Worm (Caenorhabditis elegans) whole organism, L1 larva: ENCODE measurements around the gene prmt-6.

Experiments
- C16A3.4 ChIP-seq: fragments of 150-350 bp; optimal IDR thresholded peaks from 2 replicates; lab custom pipeline; 2014; ENCODE audit warnings: missing biosample characterization, missing genetic modification characterization
- F16B12.6 ChIP-seq: fragments of 150-350 bp; optimal IDR thresholded peaks from 2 replicates; lab custom pipeline; 2014; ENCODE audit warnings: missing biosample characterization, missing genetic modification characterization
- Y116A8C.19 ChIP-seq: sonication (generic microtip); optimal IDR thresholded peaks from 2 replicates; lab custom pipeline; 2016; ENCODE audit warnings: missing compliant biosample characterization, missing genetic modification characterization, borderline replicate concordance
- blmp-1 ChIP-seq: fragments of 150-350 bp; optimal IDR thresholded peaks from 2 replicates; lab custom pipeline; 2014; ENCODE audit warnings: missing biosample characterization, missing genetic modification characterization
- ceh-82 ChIP-seq, 3 experiments: fragments of 150-350 bp in 1 of 3; sonication (generic microtip) in 2 of 3; optimal IDR thresholded peaks; 2 replicates each; lab custom pipeline; 2014 to 2017; ENCODE audit warnings: missing biosample characterization in 3 of 3, missing genetic modification characterization in 3 of 3
- ceh-88 ChIP-seq: fragments of 200-800 bp; sonication (Bioruptor generic); IDR thresholded peaks from 2 replicates; pipeline ENCODE4 v1.3.6; 2022; ENCODE audit warnings: missing genetic modification characterization, missing compliant biosample characterization
- ces-1 ChIP-seq: fragments of 150-350 bp; optimal IDR thresholded peaks from 2 replicates; lab custom pipeline; 2014; ENCODE audit warnings: missing biosample characterization, missing genetic modification reagents, missing genetic modification characterization
- dpl-1 ChIP-seq, 3 experiments: fragments of 150-350 bp in 2 of 3; sonication (generic microtip) in 1 of 3; optimal IDR thresholded peaks; 2 replicates each; lab custom pipeline; 2014 to 2017; ENCODE audit warnings: missing biosample characterization in 3 of 3, missing genetic modification characterization in 3 of 3, missing genetic modification reagents in 3 of 3
- dsc-1 ChIP-seq: sonication (generic microtip); optimal IDR thresholded peaks from 2 replicates; lab custom pipeline; 2016; ENCODE audit warnings: mild to moderate bottlenecking, missing genetic modification characterization, missing compliant biosample characterization
- efl-1 ChIP-seq, 4 experiments: fragments of 150-350 bp; optimal IDR thresholded peaks in 3 of 4; peaks in 1 of 4; 1 replicate in 1 of 4; 2 replicates in 3 of 4; lab custom pipeline; 2014; ENCODE audit warnings: missing biosample characterization in 2 of 4, missing genetic modification characterization in 2 of 4, missing genetic modification reagents in 2 of 4
- efl-3 ChIP-seq: fragments of 200-800 bp; sonication (Bioruptor generic); optimal IDR thresholded peaks from 2 replicates; lab custom pipeline; 2018; ENCODE audit warnings: mild to moderate bottlenecking, missing genetic modification characterization, missing compliant biosample characterization
- egl-27 ChIP-seq, 2 experiments: fragments of 150-350 bp in 1 of 2; sonication (generic microtip); optimal IDR thresholded peaks; 3 replicates each; lab custom pipeline; 2017 to 2018; ENCODE audit warnings: missing biosample characterization in 2 of 2, missing genetic modification characterization in 2 of 2, missing genetic modification reagents in 2 of 2
- elt-2 ChIP-seq: sonication (generic microtip); optimal IDR thresholded peaks from 2 replicates; lab custom pipeline; 2016; ENCODE audit warnings: missing genetic modification characterization, mild to moderate bottlenecking, inconsistent platforms, missing compliant biosample characterization, missing genetic modification reagents
- ets-5 ChIP-seq: fragments of 200-800 bp; sonication (Bioruptor generic); IDR thresholded peaks from 2 replicates; pipeline ENCODE4 v1.3.6; 2022; ENCODE audit warnings: missing genetic modification characterization, missing compliant biosample characterization
- fkh-10 ChIP-seq: sonication (generic microtip); optimal IDR thresholded peaks from 2 replicates; lab custom pipeline; 2017; ENCODE audit warnings: missing biosample characterization, missing genetic modification reagents, missing genetic modification characterization
- fkh-4 ChIP-seq: sonication (generic microtip); optimal IDR thresholded peaks from 2 replicates; lab custom pipeline; 2016; ENCODE audit warnings: missing compliant biosample characterization, missing genetic modification characterization, borderline replicate concordance
- fos-1 ChIP-seq: fragments of 150-350 bp; optimal IDR thresholded peaks from 2 replicates; lab custom pipeline; 2014; ENCODE audit warnings: missing biosample characterization, missing genetic modification characterization
- hlh-17 ChIP-seq: fragments of 200-800 bp; sonication (Bioruptor generic); optimal IDR thresholded peaks from 2 replicates; lab custom pipeline; 2018; ENCODE audit warnings: missing genetic modification characterization, mild to moderate bottlenecking, missing compliant biosample characterization, moderate library complexity, borderline replicate concordance
- hpl-2 ChIP-seq: fragments of 150-350 bp; optimal IDR thresholded peaks from 2 replicates; lab custom pipeline; 2014; ENCODE audit warnings: missing biosample characterization, missing genetic modification reagents, missing genetic modification characterization
- irx-1 ChIP-seq: sonication (generic microtip); optimal IDR thresholded peaks from 2 replicates; lab custom pipeline; 2016; ENCODE audit warnings: missing genetic modification characterization, missing compliant biosample characterization
- lin-13 ChIP-seq: fragments of 150-350 bp; optimal IDR thresholded peaks from 2 replicates; lab custom pipeline; 2014; ENCODE audit warnings: missing biosample characterization, missing genetic modification reagents, missing genetic modification characterization
- lsy-2 ChIP-seq, 2 experiments: fragments of 150-350 bp; optimal IDR thresholded peaks; 2 replicates each; lab custom pipeline; 2014; ENCODE audit warnings: missing biosample characterization in 2 of 2, missing genetic modification characterization in 2 of 2
- mab-9 ChIP-seq: fragments of 200-800 bp; sonication (Bioruptor generic); IDR thresholded peaks from 2 replicates; pipeline ENCODE4 v1.3.6; 2022; ENCODE audit warnings: missing genetic modification reagents, missing genetic modification characterization, missing compliant biosample characterization
- nhr-11 ChIP-seq: fragments of 150-350 bp; optimal IDR thresholded peaks from 2 replicates; lab custom pipeline; 2014; ENCODE audit warnings: missing biosample characterization, missing genetic modification characterization
- nhr-20 ChIP-seq: sonication (generic microtip); optimal IDR thresholded peaks from 2 replicates; lab custom pipeline; 2016; ENCODE audit warnings: mild to moderate bottlenecking, missing genetic modification characterization, missing compliant biosample characterization
- nhr-28 ChIP-seq: fragments of 150-350 bp; optimal IDR thresholded peaks from 2 replicates; lab custom pipeline; 2014; ENCODE audit warnings: missing biosample characterization, missing genetic modification characterization
- snu-23 ChIP-seq: sonication (generic microtip); optimal IDR thresholded peaks from 2 replicates; lab custom pipeline; 2016; ENCODE audit warnings: missing genetic modification characterization, missing compliant biosample characterization
- sup-37 ChIP-seq: fragments of 200-800 bp; sonication (Bioruptor generic); optimal IDR thresholded peaks from 2 replicates; lab custom pipeline; 2018; ENCODE audit warnings: mild to moderate bottlenecking, missing genetic modification characterization, missing compliant biosample characterization
- swsn-7 ChIP-seq: sonication (generic microtip); optimal IDR thresholded peaks from 2 replicates; lab custom pipeline; 2016; ENCODE audit warnings: missing genetic modification characterization, missing compliant biosample characterization
- tbx-2 ChIP-seq: sonication (generic microtip); optimal IDR thresholded peaks from 2 replicates; lab custom pipeline; 2016; ENCODE audit warnings: missing genetic modification characterization, missing compliant biosample characterization
- unc-30 ChIP-seq: sonication (generic microtip); optimal IDR thresholded peaks from 2 replicates; lab custom pipeline; 2017; ENCODE audit warnings: missing biosample characterization, missing genetic modification characterization
- unc-86 ChIP-seq: sonication (generic microtip); optimal IDR thresholded peaks from 2 replicates; lab custom pipeline; 2016; ENCODE audit warnings: missing genetic modification characterization, missing compliant biosample characterization
- unc-98 ChIP-seq: fragments of 200-800 bp; sonication (Bioruptor generic); IDR thresholded peaks from 2 replicates; pipeline ENCODE4 v1.3.6; 2022; ENCODE audit warnings: missing genetic modification characterization, missing compliant biosample characterization
- vab-15 ChIP-seq: sonication (generic microtip); optimal IDR thresholded peaks from 2 replicates; lab custom pipeline; 2017; ENCODE audit warnings: missing genotype, mild to moderate bottlenecking, missing genetic modification characterization, missing compliant biosample characterization
- zip-4 ChIP-seq: fragments of 200-800 bp; sonication (Bioruptor generic); optimal IDR thresholded peaks from 2 replicates; lab custom pipeline; 2018; ENCODE audit warnings: mild to moderate bottlenecking, missing genetic modification characterization, moderate library complexity, missing compliant biosample characterization
- ztf-11 ChIP-seq, 2 experiments: sonication (generic microtip); optimal IDR thresholded peaks; 2 replicates each; lab custom pipeline; 2016 to 2017; ENCODE audit warnings: missing genetic modification characterization in 2 of 2, missing biosample characterization in 1 of 2, missing compliant biosample characterization in 1 of 2
- ztf-4 ChIP-seq: fragments of 150-350 bp; optimal IDR thresholded peaks from 2 replicates; lab custom pipeline; 2014; ENCODE audit warnings: missing biosample characterization, missing genetic modification characterization

prmt-6 gene

ce11 chrIV:2083734-2084133 is 47.0 kb upstream of the prmt-6 start, which contains the start of gene mca-2:
Gene mca-2 (plus strand): TSS chrIV:2084034.
- no peak for TF ChIP-seq efl-1 (optimal IDR thresholded peaks at IDR 0.05; lab: Kevin White, UChicago)
- no peak for TF ChIP-seq efl-1 (GFP tag; optimal IDR thresholded peaks at IDR 0.05 in 1 of 2; lab: Kevin White, UChicago)
- no peak for TF ChIP-seq ceh-88 (GFP tag; lab: Robert Waterston, UW)
- TF ChIP-seq fos-1, result no peak
- TF ChIP-seq ztf-11 (tag; optimal IDR thresholded peaks at IDR 0.05; lab: Kevin White, UChicago), result no peak
- no peak for TF ChIP-seq dpl-1 (GFP tag; optimal IDR thresholded peaks at IDR 0.05; lab: Kevin White, UChicago)
- TF ChIP-seq blmp-1, result no peak
- TF ChIP-seq unc-98 (GFP tag; lab: Robert Waterston, UW), result no peak
- TF ChIP-seq ces-1, result no peak
- TF ChIP-seq egl-27 (tag; optimal IDR thresholded peaks at IDR 0.05; lab: Kevin White, UChicago), result no peak

ce11 chrIV:2099771-2100170 is 31.0 kb upstream of the prmt-6 start, which contains the start of gene C23H5.11:
Gene C23H5.11 (minus strand): TSS chrIV:2099871.
- no peak for TF ChIP-seq snu-23 (GFP tag; lab: Kevin White, UChicago)
- TF ChIP-seq elt-2, result no peak
- TF ChIP-seq fkh-4 (tag; lab: Kevin White, UChicago), result no peak
- TF ChIP-seq dsc-1 (tag; lab: Kevin White, UChicago), result no peak
- TF ChIP-seq ets-5 (GFP tag; lab: Robert Waterston, UW), result no peak
- TF ChIP-seq efl-3 (GFP tag; lab: Kevin White, UChicago), result no peak
- TF ChIP-seq ztf-4 (tag; lab: Kevin White, UChicago), result no peak
- TF ChIP-seq Y116A8C.19 (tag; lab: Kevin White, UChicago), result no peak
- TF ChIP-seq fos-1, result no peak
- no peak for TF ChIP-seq hlh-17
- TF ChIP-seq nhr-20, result no peak
- TF ChIP-seq nhr-11 (tag; lab: Kevin White, UChicago), result no peak
- TF ChIP-seq unc-86, result no peak
- no peak for TF ChIP-seq swsn-7 (tag; lab: Kevin White, UChicago)
- no peak for TF ChIP-seq F16B12.6
- TF ChIP-seq zip-4 (GFP tag; lab: Kevin White, UChicago), result no peak
- no peak for TF ChIP-seq C16A3.4 (tag; lab: Kevin White, UChicago)
- no peak for TF ChIP-seq lin-13 (GFP tag; lab: Kevin White, UChicago)
- no peak for TF ChIP-seq hpl-2 (GFP tag; lab: Kevin White, UChicago)
- TF ChIP-seq lsy-2 (tag; optimal IDR thresholded peaks at IDR 0.05; lab: Kevin White, UChicago), result no peak
- TF ChIP-seq, all 84 proteins: peak for 0

- no peak for TF ChIP-seq efl-1 (optimal IDR thresholded peaks at IDR 0.05; lab: Kevin White, UChicago)
- TF ChIP-seq efl-1 (GFP tag; optimal IDR thresholded peaks at IDR 0.05 in 1 of 2; lab: Kevin White, UChicago), result peak in 1 of 2 experiments; percentile 46
- no peak for TF ChIP-seq mab-9 (GFP tag; lab: Robert Waterston, UW)
- no peak for TF ChIP-seq unc-30 (tag; lab: Kevin White, UChicago)
Measured at ce11 chrIV:2102793-2103192, 28.0 kb upstream of the prmt-6 start, which contains the start of gene C23H5.15. Gene C23H5.15 (minus strand): TSS chrIV:2102893.

ce11 chrIV:2106708-2107107 is 24.1 kb upstream of the prmt-6 start:
- TF ChIP-seq fkh-10 (GFP tag; lab: Kevin White, UChicago) (no peak), irx-1 (no peak), nhr-28 (tag; lab: Kevin White, UChicago) (no peak), tbx-2 (tag; lab: Kevin White, UChicago) (no peak), vab-15 (tag; lab: Kevin White, UChicago) (no peak), sup-37 (GFP tag; lab: Kevin White, UChicago) (no peak), efl-1 (optimal IDR thresholded peaks at IDR 0.05; lab: Kevin White, UChicago) (no peak), efl-1 (GFP tag; optimal IDR thresholded peaks at IDR 0.05 in 1 of 2; lab: Kevin White, UChicago) (peak in 1 of 2 experiments; percentile 23), ceh-82 (tag; optimal IDR thresholded peaks at IDR 0.05; lab: Kevin White, UChicago) (no peak)
